Fruit fly (Drosophila melanogaster): ENCODE data around the gene Acbp4.

- TF ChIP-seq rn (GFP tag; IDR thresholded peaks at IDR 0.05) (peak; percentile 77), CG10348 (GFP tag; IDR thresholded peaks at IDR 0.05) (peak; percentile 48; the same call in 1 of the 2 replicates), CG34367 (tag; optimal IDR thresholded peaks at IDR 0.05) (peak; percentile 76), CG9948 (tag; optimal IDR thresholded peaks at IDR 0.05) (peak; percentile 81), Pif1A (GFP tag; optimal IDR thresholded peaks at IDR 0.05) (peak; percentile 82), gl (tag; optimal IDR thresholded peaks at IDR 0.05) (peak; percentile 75), CG12605 (GFP tag; IDR thresholded peaks at IDR 0.05) (peak; percentile 90), Snoo (tag; optimal IDR thresholded peaks at IDR 0.05) (peak; percentile 8), CG17806 (tag; optimal IDR thresholded peaks at IDR 0.05) (peak; percentile 86)
Observed at dm6 chr3L:7150850-7151249, 22.8 kb upstream of the Acbp4 start.
